Worm (Caenorhabditis elegans): ENCODE measurements around the gene jmjd-3.3.

ce11 chrX:13442446-13442845 lies 6.2 kb downstream of the jmjd-3.3 start:
- TF ChIP-seq tbx-8 (GFP tag; optimal IDR thresholded peaks at IDR 0.05) (no peak), drap-1 (GFP tag; optimal IDR thresholded peaks at IDR 0.05) (peak; percentile 46), unc-62 (GFP tag; optimal IDR thresholded peaks at IDR 0.05) (no peak), elt-3 (tag; optimal IDR thresholded peaks at IDR 0.05) (no peak), nhr-12 (tag; optimal IDR thresholded peaks at IDR 0.05) (no peak)
